Fruit fly (Drosophila melanogaster) whole organism, embryonic: Measurements from ENCODE around the gene CG13484.

ENCODE experiments used
- ATbp ChIP-seq: fragments of 200-800 bp; sonication (Bioruptor generic); optimal IDR thresholded peaks from 2 replicates; lab custom pipeline; 2017; ENCODE audit warnings: missing biosample characterization, mild to moderate bottlenecking, missing genetic modification characterization, missing genetic modification reagents
- Ada2b ChIP-seq: fragments of 200-800 bp; sonication (Bioruptor generic); IDR thresholded peaks from 2 replicates; pipeline ENCODE4 v1.3.6; 2022; ENCODE audit warnings: missing biosample characterization, missing genetic modification characterization
- Atf6 ChIP-seq: fragments of 200-800 bp; sonication (Bioruptor generic); IDR thresholded peaks from 2 replicates; pipeline ENCODE4 v1.3.6; 2022; ENCODE audit warnings: missing biosample characterization, missing genetic modification characterization
- B-H2 ChIP-seq: fragments of 200-800 bp; sonication (Bioruptor generic); optimal IDR thresholded peaks from 2 replicates; lab custom pipeline; 2018; ENCODE audit warnings: missing biosample characterization, mild to moderate bottlenecking, missing genetic modification characterization
- BEAF-32 ChIP-seq: fragments of 200-800 bp; sonication (Bioruptor generic); optimal IDR thresholded peaks from 3 replicates; lab custom pipeline; 2017; ENCODE audit warnings: missing biosample characterization, missing genetic modification characterization, mild to moderate bottlenecking, moderate library complexity, missing genetic modification reagents
- CG10959 ChIP-seq: fragments of 200-800 bp; sonication (Bioruptor generic); IDR thresholded peaks from 2 replicates; pipeline ENCODE4 v1.3.6; 2022; ENCODE audit warnings: missing biosample characterization, missing genetic modification characterization
- CG11504 ChIP-seq: fragments of 200-800 bp; sonication (Bioruptor generic); optimal IDR thresholded peaks from 3 replicates; lab custom pipeline; 2019; ENCODE audit warnings: missing biosample characterization, mild to moderate bottlenecking, missing genetic modification characterization, moderate library complexity
- CG11560 ChIP-seq: fragments of 200-800 bp; sonication (Bioruptor generic); IDR thresholded peaks from 3 replicates; pipeline ENCODE4 v1.3.6; 2022; ENCODE audit warnings: missing biosample characterization, missing genetic modification characterization
- CG12391 ChIP-seq: fragments of 200-800 bp; sonication (Bioruptor generic); optimal IDR thresholded peaks from 3 replicates; lab custom pipeline; 2018; ENCODE audit warnings: missing biosample characterization, mild to moderate bottlenecking, missing genetic modification characterization, moderate library complexity
- CG14014 ChIP-seq: fragments of 200-800 bp; sonication (Bioruptor generic); IDR thresholded peaks from 2 replicates; pipeline ENCODE4 v1.3.6; 2022; ENCODE audit warnings: missing biosample characterization, missing genetic modification characterization
- CG14710 ChIP-seq: fragments of 200-800 bp; sonication (Bioruptor generic); optimal IDR thresholded peaks from 3 replicates; lab custom pipeline; 2019; ENCODE audit warnings: missing biosample characterization, mild to moderate bottlenecking, missing genetic modification characterization, moderate library complexity
- CG15479 ChIP-seq: fragments of 200-800 bp; sonication (Bioruptor generic); optimal IDR thresholded peaks from 3 replicates; lab custom pipeline; 2019; ENCODE audit warnings: missing biosample characterization, mild to moderate bottlenecking, missing genetic modification characterization, moderate library complexity
- CG16779 ChIP-seq: fragments of 200-800 bp; sonication (Bioruptor generic); IDR thresholded peaks from 2 replicates; pipeline ENCODE4 v1.3.6; 2022; ENCODE audit warnings: missing biosample characterization, missing genetic modification characterization
- CG17829 ChIP-seq: fragments of 200-800 bp; optimal IDR thresholded peaks from 2 replicates; lab custom pipeline; 2019; ENCODE audit warnings: missing biosample characterization, mild to moderate bottlenecking, missing genetic modification characterization, moderate library complexity
- CG2712 ChIP-seq: fragments of 200-800 bp; optimal IDR thresholded peaks from 3 replicates; lab custom pipeline; 2019; ENCODE audit warnings: missing biosample characterization, mild to moderate bottlenecking, missing genetic modification characterization, moderate library complexity
- CG34422 ChIP-seq: fragments of 200-800 bp; sonication (Bioruptor generic); IDR thresholded peaks from 3 replicates; pipeline ENCODE4 v1.3.6; 2022; ENCODE audit warnings: missing biosample characterization, missing genetic modification characterization
- CG4617 ChIP-seq: fragments of 200-800 bp; sonication (Bioruptor generic); optimal IDR thresholded peaks from 3 replicates; lab custom pipeline; 2016; ENCODE audit warnings: missing biosample characterization, missing genetic modification characterization, borderline replicate concordance
- CG6175 ChIP-seq: fragments of 200-800 bp; sonication (Bioruptor generic); IDR thresholded peaks from 3 replicates; pipeline ENCODE4 v1.3.6; 2022; ENCODE audit warnings: missing biosample characterization, missing genetic modification characterization
- CG6765 ChIP-seq: fragments of 200-800 bp; sonication (Bioruptor generic); optimal IDR thresholded peaks from 3 replicates; lab custom pipeline; 2017; ENCODE audit warnings: missing biosample characterization, mild to moderate bottlenecking, missing genetic modification characterization
- CG9727 ChIP-seq: fragments of 200-800 bp; sonication (Bioruptor generic); optimal IDR thresholded peaks from 3 replicates; lab custom pipeline; 2017; ENCODE audit warnings: missing biosample characterization, mild to moderate bottlenecking, missing genetic modification characterization
- CG9797 ChIP-seq: fragments of 200-800 bp; sonication (Bioruptor generic); optimal IDR thresholded peaks from 3 replicates; lab custom pipeline; 2018; ENCODE audit warnings: missing biosample characterization, mild to moderate bottlenecking, missing genetic modification characterization
- Chrac-16 ChIP-seq: fragments of 200-800 bp; sonication (Bioruptor generic); optimal IDR thresholded peaks from 3 replicates; lab custom pipeline; 2016; ENCODE audit warnings: missing biosample characterization, missing genetic modification characterization
- Doc3 ChIP-seq: fragments of 200-800 bp; sonication (Bioruptor generic); IDR thresholded peaks from 3 replicates; pipeline ENCODE4 v1.3.6; 2022; ENCODE audit warnings: missing biosample characterization, missing genetic modification characterization; ENCODE audit not compliant: partially characterized antibody
- Dp ChIP-seq: fragments of 200-800 bp; sonication (Bioruptor generic); optimal IDR thresholded peaks from 2 replicates; lab custom pipeline; 2018; ENCODE audit warnings: missing biosample characterization, mild to moderate bottlenecking, missing genetic modification characterization, moderate library complexity
- ERR ChIP-seq: fragments of 200-800 bp; sonication (Bioruptor generic); optimal IDR thresholded peaks from 2 replicates; lab custom pipeline; 2016; ENCODE audit warnings: missing biosample characterization, missing genetic modification characterization
- Jarid2 ChIP-seq: fragments of 200-800 bp; sonication (Bioruptor generic); optimal IDR thresholded peaks from 3 replicates; lab custom pipeline; 2017; ENCODE audit warnings: mild to moderate bottlenecking, missing biosample characterization, missing genetic modification reagents, missing genetic modification characterization
- Lpt ChIP-seq: fragments of >200 bp; optimal IDR thresholded peaks from 2 replicates; lab custom pipeline; 2018; ENCODE audit warnings: missing biosample characterization, missing genetic modification characterization
- Mrtf ChIP-seq: fragments of 200-800 bp; sonication (Bioruptor generic); IDR thresholded peaks from 3 replicates; pipeline ENCODE4 v1.3.6; 2022; ENCODE audit warnings: missing biosample characterization, missing genetic modification characterization
- NC2α ChIP-seq: fragments of 200-800 bp; sonication (Bioruptor generic); optimal IDR thresholded peaks from 2 replicates; lab custom pipeline; 2016; ENCODE audit warnings: missing biosample characterization, missing genetic modification characterization
- Opbp ChIP-seq: fragments of 200-800 bp; sonication (Bioruptor generic); IDR thresholded peaks from 3 replicates; pipeline ENCODE4 v1.3.6; 2022; ENCODE audit warnings: missing biosample characterization, missing genetic modification characterization; ENCODE audit not compliant: partially characterized antibody
- Trl ChIP-seq, 3 experiments: fragments of >200 bp in 2 of 3; fragments of 200-800 bp in 1 of 3; sonication (Bioruptor generic) in 1 of 3; optimal IDR thresholded peaks; 2 replicates in 1 of 3; 3 replicates in 2 of 3; lab custom pipeline; 2016 to 2017; ENCODE audit warnings: missing biosample characterization in 1 of 3, missing genetic modification characterization in 1 of 3
- Vsx1 ChIP-seq: fragments of 200-800 bp; sonication (Bioruptor generic); optimal IDR thresholded peaks from 2 replicates; lab custom pipeline; 2017; ENCODE audit warnings: missing biosample characterization, mild to moderate bottlenecking, missing genetic modification characterization, missing genetic modification reagents
- ato ChIP-seq: fragments of 200-800 bp; sonication (Bioruptor generic); IDR thresholded peaks from 2 replicates; pipeline ENCODE4 v1.3.6; 2022; ENCODE audit warnings: missing biosample characterization, missing genetic modification characterization; ENCODE audit not compliant: partially characterized antibody
- bcd ChIP-seq: fragments of 200-800 bp; sonication (Bioruptor generic); optimal IDR thresholded peaks from 2 replicates; lab custom pipeline; 2017; ENCODE audit warnings: missing biosample characterization, mild to moderate bottlenecking, missing genetic modification characterization
- chm ChIP-seq: fragments of 200-800 bp; sonication (Bioruptor generic); IDR thresholded peaks from 2 replicates; pipeline ENCODE4 v1.3.6; 2022; ENCODE audit warnings: missing biosample characterization, missing genetic modification characterization
- da ChIP-seq: fragments of 200-800 bp; sonication (Bioruptor generic); optimal IDR thresholded peaks from 2 replicates; lab custom pipeline; 2016; ENCODE audit warnings: missing biosample characterization, missing genetic modification characterization
- fd96Cb ChIP-seq: fragments of 200-800 bp; sonication (Bioruptor generic); optimal IDR thresholded peaks from 2 replicates; lab custom pipeline; 2018; ENCODE audit warnings: missing biosample characterization, mild to moderate bottlenecking, missing genetic modification characterization, moderate library complexity
- ken ChIP-seq: fragments of 200-800 bp; sonication (Bioruptor generic); IDR thresholded peaks from 3 replicates; pipeline ENCODE4 v1.3.6; 2022; ENCODE audit warnings: missing biosample characterization, missing genetic modification characterization
- lbe ChIP-seq: fragments of 200-800 bp; sonication (Bioruptor generic); optimal IDR thresholded peaks from 2 replicates; lab custom pipeline; 2016; ENCODE audit warnings: missing biosample characterization, mild to moderate bottlenecking, missing genetic modification characterization
- lilli ChIP-seq: fragments of 200-800 bp; sonication (Bioruptor generic); optimal IDR thresholded peaks from 3 replicates; lab custom pipeline; 2016; ENCODE audit warnings: missing biosample characterization, missing genetic modification characterization
- lola ChIP-seq, 3 experiments: fragments of >200 bp in 2 of 3; fragments of 200-800 bp in 1 of 3; sonication (Bioruptor generic) in 1 of 3; optimal IDR thresholded peaks; 2 replicates each; lab custom pipeline; 2017 to 2019; ENCODE audit warnings: missing biosample characterization in 3 of 3, missing genetic modification characterization in 3 of 3, mild to moderate bottlenecking in 1 of 3, moderate library complexity in 1 of 3
- mirr ChIP-seq: fragments of 200-800 bp; sonication (Bioruptor generic); optimal IDR thresholded peaks from 3 replicates; lab custom pipeline; 2018; ENCODE audit warnings: missing biosample characterization, mild to moderate bottlenecking, missing genetic modification characterization
- phol ChIP-seq: fragments of 200-800 bp; sonication (Bioruptor generic); optimal IDR thresholded peaks from 3 replicates; lab custom pipeline; 2018; ENCODE audit warnings: missing biosample characterization, mild to moderate bottlenecking, missing genetic modification characterization, moderate library complexity
- repo ChIP-seq: fragments of 200-800 bp; sonication (Bioruptor generic); optimal IDR thresholded peaks from 2 replicates; lab custom pipeline; 2016; ENCODE audit warnings: missing biosample characterization, missing genetic modification characterization
- scrt ChIP-seq: fragments of 200-800 bp; sonication (Bioruptor generic); optimal IDR thresholded peaks from 2 replicates; lab custom pipeline; 2018; ENCODE audit warnings: missing biosample characterization, mild to moderate bottlenecking, missing genetic modification characterization, moderate library complexity
- tap ChIP-seq: fragments of 200-800 bp; optimal IDR thresholded peaks from 3 replicates; lab custom pipeline; 2019; ENCODE audit warnings: missing biosample characterization, mild to moderate bottlenecking, missing genetic modification characterization, moderate library complexity
- tup ChIP-seq: fragments of 200-800 bp; sonication (Bioruptor generic); optimal IDR thresholded peaks from 2 replicates; lab custom pipeline; 2016; ENCODE audit warnings: missing biosample characterization, mild to moderate bottlenecking, missing genetic modification characterization, moderate library complexity
- vvl ChIP-seq: fragments of 200-800 bp; sonication (Bioruptor generic); IDR thresholded peaks from 2 replicates; pipeline ENCODE4 v1.3.6; 2022; ENCODE audit warnings: missing biosample characterization, missing genetic modification characterization
- yki ChIP-seq: fragments of >200 bp; optimal IDR thresholded peaks from 3 replicates; lab custom pipeline; 2018
- zen2 ChIP-seq: fragments of 200-800 bp; sonication (Bioruptor generic); IDR thresholded peaks from 3 replicates; pipeline ENCODE4 v1.3.6; 2022; ENCODE audit warnings: missing biosample characterization, missing genetic modification characterization; ENCODE audit not compliant: partially characterized antibody

The CG13484 gene

dm6 chr3L:14071621-14072020, 18.7 kb upstream of the CG13484 start, which contains the start of gene Pex1 (continued):
- TF ChIP-seq ken (GFP tag; lab: Robert Waterston, UW) (peak; percentile 47; the same call in 1 of the 3 replicates), yki (no peak), tap (tag; lab: Kevin White, UChicago) (no peak), Mrtf (GFP tag; lab: Robert Waterston, UW) (no peak), vvl (peak; percentile 39; the same call in 1 of the 2 replicates), CG9797 (GFP tag; lab: Kevin White, UChicago) (peak; percentile 22), Lpt (GFP tag; lab: Kevin White, UChicago) (no peak), BEAF-32 (GFP tag; lab: Kevin White, UChicago) (peak; percentile 83), Chrac-16 (no peak), ERR (GFP tag; lab: Kevin White, UChicago) (no peak), ato (GFP tag; lab: Robert Waterston, UW) (peak; percentile 53; the same call in 1 of the 2 replicates), CG10959 (GFP tag; lab: Robert Waterston, UW) (no peak), Ada2b (GFP tag; lab: Robert Waterston, UW) (peak; percentile 47), CG6765 (GFP tag; lab: Kevin White, UChicago) (no peak), CG16779 (GFP tag; lab: Robert Waterston, UW) (no peak), CG11504 (tag; lab: Kevin White, UChicago) (no peak), ATbp (GFP tag; lab: Kevin White, UChicago) (no peak), Dp (peak; percentile 61), CG17829 (peak; percentile 39), CG12391 (tag; lab: Kevin White, UChicago) (peak; percentile 30), scrt (GFP tag; lab: Kevin White, UChicago) (peak; percentile 99), CG14710 (tag; lab: Kevin White, UChicago) (peak; percentile 40), zen2 (GFP tag; lab: Robert Waterston, UW) (peak; percentile 69), CG4617 (peak; percentile 31), Doc3 (peak; percentile 73), CG34422 (GFP tag; lab: Robert Waterston, UW) (peak; percentile 57; the same call in 2 of the 3 replicates), da (GFP tag; lab: Kevin White, UChicago) (no peak), fd96Cb (no peak), CG2712 (tag; lab: Kevin White, UChicago) (peak; percentile 35), Jarid2 (peak; percentile 45), repo (GFP tag; lab: Kevin White, UChicago) (no peak), NC2α (no peak), CG14014 (GFP tag; lab: Robert Waterston, UW) (peak; percentile 14; the same call in 1 of the 2 replicates), bcd (no peak), Opbp (peak; percentile 92), mirr (GFP tag; lab: Kevin White, UChicago) (no peak), chm (GFP tag; lab: Robert Waterston, UW) (no peak), lola (GFP tag; optimal IDR thresholded peaks at IDR 0.05; lab: Kevin White, UChicago) (no peak), Trl (optimal IDR thresholded peaks at IDR 0.05; lab: Kevin White, UChicago) (no peak), Trl (GFP tag; optimal IDR thresholded peaks at IDR 0.05; lab: Kevin White, UChicago) (peak; percentile 15), CG9727 (peak; percentile 20), CG11560 (tag; lab: Robert Waterston, UW) (no peak), CG6175 (GFP tag; lab: Robert Waterston, UW) (no peak), lbe (GFP tag; lab: Kevin White, UChicago) (peak; percentile 15), Atf6 (GFP tag; lab: Robert Waterston, UW) (no peak), phol (tag; lab: Kevin White, UChicago) (peak; percentile 30), CG15479 (peak; percentile 29), lilli (GFP tag; lab: Kevin White, UChicago) (peak; percentile 21), tup (GFP tag; lab: Kevin White, UChicago) (no peak), B-H2 (no peak), Vsx1 (GFP tag; lab: Kevin White, UChicago) (no peak)
